Worm (Caenorhabditis elegans): ENCODE data around the gene ess-2.

DNA sequence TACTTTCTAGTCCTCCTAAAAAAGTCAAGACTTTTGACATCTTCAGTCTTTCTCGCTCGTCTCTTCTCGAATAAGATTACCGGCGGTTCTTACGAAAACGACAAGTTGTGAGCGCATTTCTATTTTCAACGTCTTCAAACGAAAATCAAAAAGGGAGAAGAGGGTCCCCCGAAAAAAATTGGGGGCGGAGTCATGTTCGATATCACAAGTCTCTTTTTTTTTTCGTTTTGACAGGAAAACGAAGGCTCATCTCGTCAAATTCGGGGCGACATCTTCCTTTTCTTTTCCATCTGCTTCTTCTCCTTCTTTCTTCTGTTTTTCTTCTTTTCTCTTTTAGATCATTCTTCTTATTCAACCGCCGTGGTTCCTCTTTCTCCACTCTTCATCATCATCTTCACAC lies 43.7 kb upstream of the ess-2 start:
- TF ChIP-seq sea-1 (GFP tag; conservative IDR thresholded peaks at IDR 0.05) (no peak), hmbx-1 (tag; optimal IDR thresholded peaks at IDR 0.05) (no peak), ama-1 (optimal IDR thresholded peaks at IDR 0.05) (no peak), tbx-11 (GFP tag; IDR thresholded peaks at IDR 0.05) (no peak), flt-1 (GFP tag; IDR thresholded peaks at IDR 0.05) (no peak), aly-1 (tag; optimal IDR thresholded peaks at IDR 0.05) (no peak), ceh-13 (GFP tag; optimal IDR thresholded peaks at IDR 0.05) (no peak)

Measured in whole organism, early embryonic.